Worm (Caenorhabditis elegans) whole organism, L4/young adult: ENCODE results near the gene ugt-29.

Experiments used
- dao-5 ChIP-seq: sonication (generic microtip); optimal IDR thresholded peaks from 2 replicates; lab custom pipeline; 2016; ENCODE audit warnings: missing genotype, missing genetic modification characterization, moderate library complexity, missing compliant biosample characterization
- him-1 ChIP-seq: sonication (generic microtip); optimal IDR thresholded peaks from 2 replicates; lab custom pipeline; 2016; ENCODE audit warnings: missing genotype, missing genetic modification reagents, missing genetic modification characterization, missing compliant biosample characterization

DNA sequence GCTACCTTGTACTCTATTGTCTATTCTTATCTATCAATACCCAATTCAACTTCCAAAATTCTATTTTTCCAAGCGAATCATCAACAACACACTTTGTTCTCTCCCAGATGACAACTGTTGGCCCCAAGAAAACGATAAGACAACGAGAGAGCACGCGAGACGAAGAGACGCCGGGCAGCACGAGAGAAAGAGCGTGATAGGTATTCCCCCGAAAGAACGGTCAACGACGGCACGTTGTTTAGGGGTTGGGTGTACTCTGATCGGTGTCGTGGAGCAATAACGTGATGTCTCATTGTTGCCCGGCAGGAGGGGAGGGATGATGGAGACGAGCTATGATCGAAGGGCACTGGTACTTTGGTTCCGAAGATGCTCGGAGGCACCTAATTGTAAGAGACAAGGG, 31.9 kb upstream of the ugt-29 start:
- TF ChIP-seq him-1 (tag; lab: Kevin White, UChicago) (no peak), dao-5 (tag; lab: Kevin White, UChicago) (no peak)
